Fruit fly (Drosophila melanogaster) whole organism, embryonic: ENCODE results near the gene NimB4.

ENCODE experiments used
- Ada2b ChIP-seq: fragments of 200-800 bp; sonication (Bioruptor generic); IDR thresholded peaks from 2 replicates; pipeline ENCODE4 v1.3.6; 2022; ENCODE audit warnings: missing biosample characterization, missing genetic modification characterization
- Asciz ChIP-seq: fragments of 200-800 bp; sonication (Bioruptor generic); optimal IDR thresholded peaks from 2 replicates; lab custom pipeline; 2017; ENCODE audit warnings: missing biosample characterization, mild to moderate bottlenecking, missing genetic modification characterization, missing genetic modification reagents
- CG12744 ChIP-seq: fragments of 200-800 bp; sonication (Bioruptor generic); optimal IDR thresholded peaks from 2 replicates; lab custom pipeline; 2016; ENCODE audit warnings: missing biosample characterization, missing genetic modification characterization
- CG13287 ChIP-seq: fragments of 200-800 bp; sonication (Bioruptor generic); IDR thresholded peaks from 2 replicates; pipeline ENCODE4 v1.3.6; 2022; ENCODE audit warnings: missing biosample characterization, missing genetic modification characterization; ENCODE audit not compliant: partially characterized antibody
- CG13624 ChIP-seq: fragments of 200-800 bp; sonication (Bioruptor generic); optimal IDR thresholded peaks from 2 replicates; lab custom pipeline; 2016; ENCODE audit warnings: missing biosample characterization, missing genetic modification characterization
- CG14014 ChIP-seq: fragments of 200-800 bp; sonication (Bioruptor generic); IDR thresholded peaks from 2 replicates; pipeline ENCODE4 v1.3.6; 2022; ENCODE audit warnings: missing biosample characterization, missing genetic modification characterization
- CG15011 ChIP-seq: fragments of 200-800 bp; sonication (Bioruptor generic); optimal IDR thresholded peaks from 3 replicates; lab custom pipeline; 2018; ENCODE audit warnings: missing biosample characterization, mild to moderate bottlenecking, missing genetic modification characterization
- CG1603 ChIP-seq: fragments of 200-800 bp; sonication (Bioruptor generic); optimal IDR thresholded peaks from 2 replicates; lab custom pipeline; 2019; ENCODE audit warnings: missing biosample characterization, mild to moderate bottlenecking, missing genetic modification characterization, moderate library complexity
- CG17912 ChIP-seq: fragments of 200-800 bp; sonication (Bioruptor generic); optimal IDR thresholded peaks from 2 replicates; lab custom pipeline; 2018; ENCODE audit warnings: missing biosample characterization, mild to moderate bottlenecking, missing genetic modification characterization
- CG18011 ChIP-seq: fragments of 200-800 bp; sonication (Bioruptor generic); optimal IDR thresholded peaks from 2 replicates; lab custom pipeline; 2017; ENCODE audit warnings: missing biosample characterization, missing genetic modification characterization, mild to moderate bottlenecking, moderate library complexity, missing genotype
- CG1832 ChIP-seq: fragments of 200-800 bp; sonication (Bioruptor generic); optimal IDR thresholded peaks from 2 replicates; lab custom pipeline; 2017; ENCODE audit warnings: missing biosample characterization, mild to moderate bottlenecking, missing genetic modification characterization, inconsistent platforms
- CG2129 ChIP-seq: fragments of 200-800 bp; sonication (Bioruptor generic); IDR thresholded peaks from 2 replicates; pipeline ENCODE4 v1.3.6; 2022; ENCODE audit warnings: missing biosample characterization, missing genetic modification characterization; ENCODE audit not compliant: partially characterized antibody
- CG2678 ChIP-seq: fragments of 200-800 bp; sonication (Bioruptor generic); optimal IDR thresholded peaks from 3 replicates; lab custom pipeline; 2019; ENCODE audit warnings: missing biosample characterization, mild to moderate bottlenecking, missing genetic modification characterization, moderate library complexity
- CG2875 ChIP-seq: fragments of 200-800 bp; sonication (Bioruptor generic); optimal IDR thresholded peaks from 2 replicates; lab custom pipeline; 2017; ENCODE audit warnings: missing biosample characterization, mild to moderate bottlenecking, missing genetic modification characterization, missing genetic modification reagents
- CG3163 ChIP-seq: fragments of 200-800 bp; sonication (Bioruptor generic); optimal IDR thresholded peaks from 3 replicates; lab custom pipeline; 2016; ENCODE audit warnings: missing biosample characterization, missing genetic modification characterization
- CG7786 ChIP-seq: fragments of 200-800 bp; sonication (Bioruptor generic); optimal IDR thresholded peaks from 2 replicates; lab custom pipeline; 2016; ENCODE audit warnings: missing biosample characterization, missing genetic modification characterization
- CG8924 ChIP-seq: fragments of 200-800 bp; optimal IDR thresholded peaks from 3 replicates; lab custom pipeline; 2019; ENCODE audit warnings: missing biosample characterization, mild to moderate bottlenecking, missing genetic modification characterization, moderate library complexity
- D ChIP-seq, 2 experiments: fragments of 200-800 bp in 1 of 2; fragments of >200 bp in 1 of 2; sonication (Bioruptor generic) in 1 of 2; optimal IDR thresholded peaks; 2 replicates in 1 of 2; 3 replicates in 1 of 2; lab custom pipeline; 2017; ENCODE audit warnings: mild to moderate bottlenecking in 1 of 2, missing biosample characterization in 1 of 2, missing genetic modification characterization in 1 of 2, missing genetic modification reagents in 1 of 2
- Dbx ChIP-seq: fragments of 200-800 bp; sonication (Bioruptor generic); IDR thresholded peaks from 3 replicates; pipeline ENCODE4 v1.3.6; 2022; ENCODE audit warnings: missing biosample characterization, missing genetic modification characterization
- Doc3 ChIP-seq: fragments of 200-800 bp; sonication (Bioruptor generic); IDR thresholded peaks from 3 replicates; pipeline ENCODE4 v1.3.6; 2022; ENCODE audit warnings: missing biosample characterization, missing genetic modification characterization; ENCODE audit not compliant: partially characterized antibody
- Fer1 ChIP-seq: fragments of 200-800 bp; sonication (Bioruptor generic); optimal IDR thresholded peaks from 2 replicates; lab custom pipeline; 2017; ENCODE audit warnings: missing biosample characterization, mild to moderate bottlenecking, missing genetic modification characterization
- Gsc ChIP-seq: fragments of 200-800 bp; sonication (Bioruptor generic); IDR thresholded peaks from 2 replicates; pipeline ENCODE4 v1.3.6; 2022; ENCODE audit warnings: missing biosample characterization, missing genetic modification characterization
- HLH54F ChIP-seq: fragments of 200-800 bp; sonication (Bioruptor generic); optimal IDR thresholded peaks from 3 replicates; lab custom pipeline; 2016; ENCODE audit warnings: missing biosample characterization, missing genetic modification characterization
- Hand ChIP-seq: fragments of 200-800 bp; sonication (Bioruptor generic); optimal IDR thresholded peaks from 2 replicates; lab custom pipeline; 2017; ENCODE audit warnings: mild to moderate bottlenecking, missing biosample characterization, missing genetic modification reagents, missing genetic modification characterization
- Kr ChIP-seq: fragments of 200-800 bp; sonication (Bioruptor generic); optimal IDR thresholded peaks from 2 replicates; lab custom pipeline; 2017; ENCODE audit warnings: missing biosample characterization, mild to moderate bottlenecking, missing genetic modification characterization
- Lhr ChIP-seq: fragments of 200-800 bp; sonication (Bioruptor generic); optimal IDR thresholded peaks from 3 replicates; lab custom pipeline; 2017; ENCODE audit warnings: mild to moderate bottlenecking, missing biosample characterization, missing genetic modification reagents, missing genetic modification characterization
- Mrtf ChIP-seq: fragments of 200-800 bp; sonication (Bioruptor generic); IDR thresholded peaks from 3 replicates; pipeline ENCODE4 v1.3.6; 2022; ENCODE audit warnings: missing biosample characterization, missing genetic modification characterization
- Pdp1 ChIP-seq, 2 experiments: fragments of 200-800 bp; sonication (Bioruptor generic); optimal IDR thresholded peaks; 3 replicates each; lab custom pipeline; 2016; ENCODE audit warnings: missing biosample characterization in 2 of 2, missing genetic modification characterization in 2 of 2, mild to moderate bottlenecking in 1 of 2, moderate library complexity in 1 of 2
- Rfx ChIP-seq: fragments of 200-800 bp; sonication (Bioruptor generic); IDR thresholded peaks from 2 replicates; pipeline ENCODE4 v1.3.6; 2022; ENCODE audit warnings: missing biosample characterization, missing genetic modification characterization
- Six4 ChIP-seq: fragments of 200-800 bp; sonication (Bioruptor generic); optimal IDR thresholded peaks from 2 replicates; lab custom pipeline; 2016; ENCODE audit warnings: missing biosample characterization, missing genetic modification characterization
- Trl ChIP-seq, 3 experiments: fragments of >200 bp in 2 of 3; fragments of 200-800 bp in 1 of 3; sonication (Bioruptor generic) in 1 of 3; optimal IDR thresholded peaks; 2 replicates in 1 of 3; 3 replicates in 2 of 3; lab custom pipeline; 2016 to 2017; ENCODE audit warnings: missing biosample characterization in 1 of 3, missing genetic modification characterization in 1 of 3
- aop ChIP-seq: fragments of 200-800 bp; sonication (Bioruptor generic); IDR thresholded peaks from 2 replicates; pipeline ENCODE4 v1.3.6; 2022; ENCODE audit warnings: missing biosample characterization, missing genetic modification characterization
- ato ChIP-seq: fragments of 200-800 bp; sonication (Bioruptor generic); IDR thresholded peaks from 2 replicates; pipeline ENCODE4 v1.3.6; 2022; ENCODE audit warnings: missing biosample characterization, missing genetic modification characterization; ENCODE audit not compliant: partially characterized antibody
- bbx ChIP-seq: fragments of 200-800 bp; sonication (Bioruptor generic); IDR thresholded peaks from 2 replicates; pipeline ENCODE4 v1.3.6; 2022; ENCODE audit warnings: missing biosample characterization, missing genetic modification characterization; ENCODE audit not compliant: partially characterized antibody
- da ChIP-seq: fragments of 200-800 bp; sonication (Bioruptor generic); optimal IDR thresholded peaks from 2 replicates; lab custom pipeline; 2016; ENCODE audit warnings: missing biosample characterization, missing genetic modification characterization
- fru ChIP-seq: fragments of >200 bp; optimal IDR thresholded peaks from 2 replicates; lab custom pipeline; 2017
- gcm ChIP-seq: fragments of 200-800 bp; sonication (Bioruptor generic); optimal IDR thresholded peaks from 2 replicates; lab custom pipeline; 2019; ENCODE audit warnings: missing biosample characterization, mild to moderate bottlenecking, missing genetic modification characterization, moderate library complexity
- gt ChIP-seq: fragments of 200-800 bp; sonication (Bioruptor generic); IDR thresholded peaks from 2 replicates; pipeline ENCODE4 v1.3.6; 2022; ENCODE audit warnings: missing biosample characterization, missing genetic modification characterization
- jumu ChIP-seq: fragments of 200-800 bp; sonication (Bioruptor generic); optimal IDR thresholded peaks from 3 replicates; lab custom pipeline; 2016; ENCODE audit warnings: missing biosample characterization, missing genetic modification characterization
- klu ChIP-seq: fragments of 200-800 bp; sonication (Bioruptor generic); IDR thresholded peaks from 2 replicates; pipeline ENCODE4 v1.3.6; 2022; ENCODE audit warnings: missing biosample characterization, missing genetic modification characterization
- pb ChIP-seq: fragments of 200-800 bp; sonication (Bioruptor generic); optimal IDR thresholded peaks from 3 replicates; lab custom pipeline; 2016; ENCODE audit warnings: missing biosample characterization, missing genetic modification characterization
- schlank ChIP-seq: fragments of 200-800 bp; sonication (Bioruptor generic); optimal IDR thresholded peaks from 2 replicates; lab custom pipeline; 2018; ENCODE audit warnings: missing biosample characterization, mild to moderate bottlenecking, missing genetic modification characterization
- scrt ChIP-seq: fragments of 200-800 bp; sonication (Bioruptor generic); optimal IDR thresholded peaks from 2 replicates; lab custom pipeline; 2018; ENCODE audit warnings: missing biosample characterization, mild to moderate bottlenecking, missing genetic modification characterization, moderate library complexity
- shn ChIP-seq: fragments of 200-800 bp; sonication (Bioruptor generic); optimal IDR thresholded peaks from 3 replicates; lab custom pipeline; 2016; ENCODE audit warnings: missing biosample characterization, missing genetic modification characterization
- slou ChIP-seq: fragments of 200-800 bp; sonication (Bioruptor generic); optimal IDR thresholded peaks from 3 replicates; lab custom pipeline; 2016; ENCODE audit warnings: missing biosample characterization, missing genetic modification characterization
- tna ChIP-seq: fragments of 200-800 bp; sonication (Bioruptor generic); IDR thresholded peaks from 2 replicates; pipeline ENCODE4 v1.3.6; 2022; ENCODE audit warnings: missing biosample characterization, missing genetic modification characterization; ENCODE audit not compliant: partially characterized antibody
- tx ChIP-seq: fragments of 200-800 bp; sonication (Bioruptor generic); optimal IDR thresholded peaks from 2 replicates; lab custom pipeline; 2016; ENCODE audit warnings: missing biosample characterization, missing genetic modification characterization
- zen2 ChIP-seq: fragments of 200-800 bp; sonication (Bioruptor generic); IDR thresholded peaks from 3 replicates; pipeline ENCODE4 v1.3.6; 2022; ENCODE audit warnings: missing biosample characterization, missing genetic modification characterization; ENCODE audit not compliant: partially characterized antibody

The NimB4 gene

dm6 chr2L:14011591-14012303 lies 42.0 kb upstream of the NimB4 start (continued):
- TF ChIP-seq CG7786 (GFP tag; lab: Kevin White, UChicago) (no peak), Asciz (GFP tag; lab: Kevin White, UChicago) (no peak), CG3163 (GFP tag; lab: Kevin White, UChicago) (no peak), Trl (optimal IDR thresholded peaks at IDR 0.05; lab: Kevin White, UChicago) (no peak), Trl (GFP tag; optimal IDR thresholded peaks at IDR 0.05; lab: Kevin White, UChicago) (no peak), Doc3 (GFP tag; lab: Robert Waterston, UW) (no peak), CG18011 (GFP tag; lab: Kevin White, UChicago) (no peak), CG17912 (GFP tag; lab: Kevin White, UChicago) (no peak), fru (lab: Kevin White, UChicago) (no peak), da (GFP tag; lab: Kevin White, UChicago) (no peak), Hand (no peak), slou (GFP tag; lab: Kevin White, UChicago) (no peak), klu (GFP tag; lab: Robert Waterston, UW) (no peak), CG2678 (tag; lab: Kevin White, UChicago) (peak; percentile 61), CG13287 (GFP tag; lab: Robert Waterston, UW) (peak; percentile 39; the same call in 1 of the 2 replicates), tx (GFP tag; lab: Kevin White, UChicago) (no peak), gt (GFP tag; lab: Robert Waterston, UW) (no peak), zen2 (GFP tag; lab: Robert Waterston, UW) (no peak), CG1832 (GFP tag; lab: Kevin White, UChicago) (no peak), D (optimal IDR thresholded peaks at IDR 0.05; lab: Kevin White, UChicago) (no peak), D (GFP tag; optimal IDR thresholded peaks at IDR 0.05; lab: Kevin White, UChicago) (no peak), bbx (GFP tag; lab: Robert Waterston, UW) (0 out of 2 replicates have a peak, but pooled peaks have one; percentile 13), pb (GFP tag; lab: Kevin White, UChicago) (no peak), gcm (GFP tag; lab: Kevin White, UChicago) (no peak), Lhr (peak; percentile 4), Dbx (GFP tag; lab: Robert Waterston, UW) (peak; percentile 71; the same call in 2 of the 3 replicates), CG2129 (no peak), ato (no peak), Fer1 (GFP tag; lab: Kevin White, UChicago) (peak; percentile 70), CG1603 (tag; lab: Kevin White, UChicago) (no peak), shn (no peak), Mrtf (no peak), Gsc (GFP tag; lab: Robert Waterston, UW) (no peak), CG2875 (GFP tag; lab: Kevin White, UChicago) (no peak), CG12744 (GFP tag; lab: Kevin White, UChicago) (no peak), Ada2b (GFP tag; lab: Robert Waterston, UW) (peak; percentile 58), CG14014 (GFP tag; lab: Robert Waterston, UW) (0 out of 2 replicates have a peak, but pooled peaks have one; percentile 59), Six4 (GFP tag; lab: Kevin White, UChicago) (peak; percentile 0), Pdp1 (GFP tag; optimal IDR thresholded peaks at IDR 0.05; lab: Kevin White, UChicago) (peak in 1 of 2 experiments; percentile 56), jumu (no peak), Kr (GFP tag; lab: Kevin White, UChicago) (no peak), HLH54F (GFP tag; lab: Kevin White, UChicago) (no peak), aop (GFP tag; lab: Robert Waterston, UW) (no peak), tna (GFP tag; lab: Robert Waterston, UW) (no peak), CG15011 (peak; percentile 21), schlank (tag; lab: Kevin White, UChicago) (no peak), CG13624 (GFP tag; lab: Kevin White, UChicago) (peak; percentile 17), Rfx (peak; percentile 83), CG8924 (tag; lab: Kevin White, UChicago) (no peak), scrt (GFP tag; lab: Kevin White, UChicago) (peak; percentile 27)
